Fruit fly (Drosophila melanogaster) whole organism, prepupa: Measurements from ENCODE around the gene SCAR.
A peak's percentile ranks its signal among the peaks of the same experiment; 100 is the strongest.

ENCODE experiments used
- CG11762 ChIP-seq: fragments of 200-800 bp; sonication (Bioruptor generic); optimal IDR thresholded peaks from 3 replicates; lab custom pipeline; 2016; ENCODE audit warnings: missing biosample characterization, missing genetic modification characterization; ENCODE audit not compliant: insufficient read depth
- CG11902 ChIP-seq: fragments of 200-800 bp; sonication (Bioruptor generic); optimal IDR thresholded peaks from 3 replicates; lab custom pipeline; 2016; ENCODE audit warnings: missing biosample characterization, missing genetic modification characterization
- CG15336 ChIP-seq: fragments of 200-800 bp; sonication (Bioruptor generic); IDR thresholded peaks from 2 replicates; pipeline ENCODE4 v1.3.6; 2022; ENCODE audit warnings: missing biosample characterization, missing genetic modification characterization
- CG1621 ChIP-seq: fragments of 200-800 bp; sonication (Bioruptor generic); optimal IDR thresholded peaks from 3 replicates; lab custom pipeline; 2018; ENCODE audit warnings: missing biosample characterization, mild to moderate bottlenecking, missing genetic modification characterization
- CG16779 ChIP-seq: fragments of 200-800 bp; sonication (Bioruptor generic); optimal IDR thresholded peaks from 3 replicates; lab custom pipeline; 2017; ENCODE audit warnings: missing biosample characterization, mild to moderate bottlenecking, missing genetic modification characterization
- CG3032 ChIP-seq: fragments of 200-800 bp; optimal IDR thresholded peaks from 2 replicates; lab custom pipeline; 2019; ENCODE audit warnings: missing biosample characterization, mild to moderate bottlenecking, missing genetic modification characterization, moderate library complexity
- CG31627 ChIP-seq: fragments of 200-800 bp; sonication (Bioruptor generic); optimal IDR thresholded peaks from 3 replicates; lab custom pipeline; 2016; ENCODE audit warnings: missing biosample characterization, missing genetic modification characterization
- CG32006 ChIP-seq: fragments of 200-800 bp; sonication (Bioruptor generic); optimal IDR thresholded peaks from 3 replicates; lab custom pipeline; 2017; ENCODE audit warnings: missing biosample characterization, mild to moderate bottlenecking, missing genetic modification characterization
- CG34406 ChIP-seq: fragments of 200-800 bp; sonication (Bioruptor generic); optimal IDR thresholded peaks from 3 replicates; lab custom pipeline; 2016; ENCODE audit warnings: missing biosample characterization, missing genetic modification characterization
- CG3919 ChIP-seq: fragments of 200-800 bp; sonication (Bioruptor generic); optimal IDR thresholded peaks from 3 replicates; lab custom pipeline; 2016; ENCODE audit warnings: missing biosample characterization, missing genetic modification characterization
- CG4318 ChIP-seq: fragments of 200-800 bp; sonication (Bioruptor generic); optimal IDR thresholded peaks from 3 replicates; lab custom pipeline; 2017; ENCODE audit warnings: missing biosample characterization, mild to moderate bottlenecking, missing genetic modification characterization
- CG6163 ChIP-seq: fragments of 200-800 bp; sonication (Bioruptor generic); IDR thresholded peaks from 3 replicates; pipeline ENCODE4 v1.3.6; 2022; ENCODE audit warnings: missing biosample characterization, missing genetic modification characterization
- CG6276 ChIP-seq: fragments of 200-800 bp; sonication (Bioruptor generic); optimal IDR thresholded peaks from 2 replicates; lab custom pipeline; 2017; ENCODE audit warnings: missing biosample characterization, mild to moderate bottlenecking, missing genetic modification characterization
- CG6792 ChIP-seq: fragments of 200-800 bp; sonication (Bioruptor generic); optimal IDR thresholded peaks from 3 replicates; lab custom pipeline; 2016; ENCODE audit warnings: missing biosample characterization, missing genetic modification characterization
- CG6808 ChIP-seq: fragments of 200-800 bp; sonication (Bioruptor generic); optimal IDR thresholded peaks from 3 replicates; lab custom pipeline; 2017; ENCODE audit warnings: missing biosample characterization, missing genetic modification characterization, mild to moderate bottlenecking, moderate library complexity, missing genetic modification reagents
- CG6854 ChIP-seq: fragments of 200-800 bp; sonication (Bioruptor generic); optimal IDR thresholded peaks from 2 replicates; lab custom pipeline; 2017; ENCODE audit warnings: missing biosample characterization, mild to moderate bottlenecking, missing genetic modification characterization
- CG7368 ChIP-seq: fragments of 200-800 bp; sonication (Bioruptor generic); optimal IDR thresholded peaks from 3 replicates; lab custom pipeline; 2016; ENCODE audit warnings: missing biosample characterization, missing genetic modification characterization
- CG8119 ChIP-seq: fragments of 200-800 bp; sonication (Bioruptor generic); IDR thresholded peaks from 3 replicates; pipeline ENCODE4 v1.3.6; 2022; ENCODE audit warnings: missing biosample characterization, missing genetic modification characterization
- Eip75B ChIP-seq: fragments of 200-800 bp; sonication (Bioruptor generic); optimal IDR thresholded peaks from 3 replicates; lab custom pipeline; 2016; ENCODE audit warnings: missing biosample characterization, missing genetic modification characterization
- Eip78C ChIP-seq: fragments of 200-800 bp; sonication (Bioruptor generic); peaks from one replicate; lab custom pipeline; 2016; ENCODE audit warnings: missing biosample characterization, missing genetic modification characterization
- Eip93F ChIP-seq: fragments of 200-800 bp; sonication (Bioruptor generic); optimal IDR thresholded peaks from 2 replicates; lab custom pipeline; 2016; ENCODE audit warnings: missing biosample characterization, mild to moderate bottlenecking, missing genetic modification characterization
- Ets21C ChIP-seq: fragments of 200-800 bp; sonication (Bioruptor generic); optimal IDR thresholded peaks from 3 replicates; lab custom pipeline; 2016; ENCODE audit warnings: missing biosample characterization, missing genetic modification characterization
- Ets96B ChIP-seq: fragments of 200-800 bp; optimal IDR thresholded peaks from 2 replicates; lab custom pipeline; 2019; ENCODE audit warnings: missing biosample characterization, mild to moderate bottlenecking, missing genetic modification characterization, moderate library complexity
- Gug ChIP-seq: fragments of 200-800 bp; sonication (Bioruptor generic); IDR thresholded peaks from 2 replicates; pipeline ENCODE4 v1.3.6; 2022; ENCODE audit warnings: missing biosample characterization, missing genetic modification characterization
- Hr38 ChIP-seq: sonication (Bioruptor generic); optimal IDR thresholded peaks from 2 replicates; lab custom pipeline; 2016; ENCODE audit warnings: missing biosample characterization, missing genetic modification characterization
- Hr39 ChIP-seq: fragments of 200-800 bp; sonication (Bioruptor generic); optimal IDR thresholded peaks from 2 replicates; lab custom pipeline; 2016; ENCODE audit warnings: missing biosample characterization, missing genetic modification characterization
- Hr4 ChIP-seq: fragments of 200-800 bp; sonication (Bioruptor generic); optimal IDR thresholded peaks from 3 replicates; lab custom pipeline; 2016; ENCODE audit warnings: missing biosample characterization, missing genetic modification characterization
- OdsH ChIP-seq: fragments of 200-800 bp; sonication (Bioruptor generic); optimal IDR thresholded peaks from 3 replicates; lab custom pipeline; 2016; ENCODE audit warnings: missing biosample characterization, missing genetic modification characterization
- Smox ChIP-seq: fragments of 200-800 bp; sonication (Bioruptor generic); optimal IDR thresholded peaks from 3 replicates; lab custom pipeline; 2016; ENCODE audit warnings: missing biosample characterization, missing genetic modification characterization
- Sox102F ChIP-seq: fragments of 200-800 bp; sonication (Bioruptor generic); optimal IDR thresholded peaks from 2 replicates; lab custom pipeline; 2016; ENCODE audit warnings: missing biosample characterization, mild to moderate bottlenecking, missing genetic modification characterization
- Sox14 ChIP-seq: fragments of 200-800 bp; sonication (Bioruptor generic); optimal IDR thresholded peaks from 3 replicates; lab custom pipeline; 2016; ENCODE audit warnings: missing biosample characterization, missing genetic modification characterization
- Sox15 ChIP-seq: fragments of 200-800 bp; sonication (Bioruptor generic); optimal IDR thresholded peaks from 3 replicates; lab custom pipeline; 2016; ENCODE audit warnings: missing biosample characterization, missing genetic modification characterization
- achi ChIP-seq: fragments of 200-800 bp; sonication (Bioruptor generic); optimal IDR thresholded peaks from 3 replicates; lab custom pipeline; 2016; ENCODE audit warnings: missing biosample characterization, missing genetic modification characterization
- cyc ChIP-seq: fragments of 200-800 bp; sonication (Bioruptor generic); optimal IDR thresholded peaks from 3 replicates; lab custom pipeline; 2016; ENCODE audit warnings: missing biosample characterization, missing genetic modification characterization
- dac ChIP-seq: fragments of 200-800 bp; sonication (Bioruptor generic); optimal IDR thresholded peaks from 2 replicates; lab custom pipeline; 2017; ENCODE audit warnings: missing biosample characterization, mild to moderate bottlenecking, missing genetic modification characterization
- dsx ChIP-seq: fragments of 200-800 bp; optimal IDR thresholded peaks from 3 replicates; lab custom pipeline; 2019; ENCODE audit warnings: missing biosample characterization, mild to moderate bottlenecking, missing genetic modification characterization, moderate library complexity; ENCODE audit not compliant: poor library complexity, severe bottlenecking
- eg ChIP-seq: fragments of 200-800 bp; sonication (Bioruptor generic); IDR thresholded peaks from 3 replicates; pipeline ENCODE4 v1.3.6; 2022; ENCODE audit warnings: missing biosample characterization, missing genetic modification characterization
- esn ChIP-seq: fragments of 200-800 bp; sonication (Bioruptor generic); optimal IDR thresholded peaks from 2 replicates; lab custom pipeline; 2016; ENCODE audit warnings: missing biosample characterization, mild to moderate bottlenecking, missing genetic modification characterization, moderate library complexity
- fd59A ChIP-seq: fragments of 200-800 bp; sonication (Bioruptor generic); optimal IDR thresholded peaks from 2 replicates; lab custom pipeline; 2017; ENCODE audit warnings: missing biosample characterization, mild to moderate bottlenecking, missing genetic modification characterization, missing genetic modification reagents
- fd85E ChIP-seq: fragments of 200-800 bp; sonication (Bioruptor generic); optimal IDR thresholded peaks from 3 replicates; lab custom pipeline; 2016; ENCODE audit warnings: missing biosample characterization, missing genetic modification characterization
- fkh ChIP-seq: fragments of 200-800 bp; sonication (Bioruptor generic); optimal IDR thresholded peaks from 3 replicates; lab custom pipeline; 2017; ENCODE audit warnings: missing biosample characterization, mild to moderate bottlenecking, missing genetic modification characterization, moderate library complexity
- lz ChIP-seq: fragments of 200-800 bp; sonication (Bioruptor generic); optimal IDR thresholded peaks from 3 replicates; lab custom pipeline; 2016; ENCODE audit warnings: missing biosample characterization, missing genetic modification characterization
- pdm3 ChIP-seq: fragments of 200-800 bp; sonication (Bioruptor generic); optimal IDR thresholded peaks from 3 replicates; lab custom pipeline; 2016; ENCODE audit warnings: missing biosample characterization, missing genetic modification characterization
- salr ChIP-seq, 2 experiments: fragments of 200-800 bp; sonication (Bioruptor generic); optimal IDR thresholded peaks; 3 replicates each; lab custom pipeline; 2016 to 2018; ENCODE audit warnings: missing biosample characterization in 2 of 2, missing genetic modification characterization in 2 of 2, mild to moderate bottlenecking in 1 of 2
- spab ChIP-seq: fragments of 200-800 bp; sonication (Bioruptor generic); optimal IDR thresholded peaks from 2 replicates; lab custom pipeline; 2017; ENCODE audit warnings: missing biosample characterization, mild to moderate bottlenecking, missing genetic modification characterization, missing genetic modification reagents
- ss ChIP-seq, 2 experiments: fragments of 200-800 bp; sonication (Bioruptor generic); optimal IDR thresholded peaks; 2 replicates in 1 of 2; 3 replicates in 1 of 2; lab custom pipeline; 2017 to 2018; ENCODE audit warnings: mild to moderate bottlenecking in 2 of 2, missing biosample characterization in 2 of 2, missing genetic modification characterization in 2 of 2, moderate library complexity in 1 of 2
- svp ChIP-seq: fragments of 200-800 bp; sonication (Bioruptor generic); peaks from one replicate; lab custom pipeline; 2016; ENCODE audit warnings: missing biosample characterization, missing genetic modification characterization
- topi ChIP-seq: fragments of 200-800 bp; sonication (Bioruptor generic); optimal IDR thresholded peaks from 3 replicates; lab custom pipeline; 2016; ENCODE audit warnings: missing biosample characterization, missing genetic modification characterization
- vri ChIP-seq: fragments of 200-800 bp; sonication (Bioruptor generic); optimal IDR thresholded peaks from 3 replicates; lab custom pipeline; 2016; ENCODE audit warnings: missing biosample characterization, mild to moderate bottlenecking, missing genetic modification characterization

The SCAR gene

DNA sequence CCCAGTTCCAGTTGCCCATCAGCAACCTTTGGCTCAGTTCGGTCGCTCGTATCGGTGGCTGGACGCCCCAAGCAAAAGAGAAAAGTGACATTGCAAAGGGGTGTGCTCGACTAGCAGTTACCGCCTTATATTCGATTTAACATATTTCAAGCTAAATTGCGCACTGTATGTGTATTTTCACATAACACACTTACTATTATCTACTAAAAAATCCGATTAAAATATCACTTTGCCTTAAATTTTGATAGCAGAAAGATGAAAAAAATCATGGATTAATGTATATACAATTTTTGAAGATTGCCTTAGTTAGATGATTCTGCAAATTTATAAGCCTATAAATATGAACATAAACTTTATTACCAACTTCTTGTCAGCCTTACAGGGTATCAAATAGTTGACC is 45.0 kb downstream of the SCAR start (continued):
- peak; percentile 19 for TF ChIP-seq fd59A (GFP tag; lab: Kevin White, UChicago)
- TF ChIP-seq CG6276, result no peak
- TF ChIP-seq Ets21C (GFP tag; lab: Kevin White, UChicago), result peak; percentile 15
- TF ChIP-seq Ets96B (tag; lab: Kevin White, UChicago), result peak; percentile 23
- peak; percentile 54 for TF ChIP-seq CG31627
- no peak for TF ChIP-seq CG7368 (GFP tag; lab: Kevin White, UChicago)
- no peak for TF ChIP-seq Eip93F (GFP tag; lab: Kevin White, UChicago)
- peak; percentile 49 for TF ChIP-seq Eip75B (GFP tag; lab: Kevin White, UChicago)
- no peak for TF ChIP-seq CG3032 (tag; lab: Kevin White, UChicago)
- no peak for TF ChIP-seq ss (GFP tag; optimal IDR thresholded peaks at IDR 0.05; lab: Kevin White, UChicago)
- no peak for TF ChIP-seq CG11762
- peak; percentile 24 for TF ChIP-seq CG6792 (GFP tag; lab: Kevin White, UChicago)
- TF ChIP-seq CG15336, result no peak
- TF ChIP-seq CG6854 (GFP tag; lab: Kevin White, UChicago), result no peak
- TF ChIP-seq Smox, result peak; percentile 53
- no peak for TF ChIP-seq vri
- peak; percentile 42 for TF ChIP-seq CG3919 (GFP tag; lab: Kevin White, UChicago)
- TF ChIP-seq dsx (GFP tag; lab: Kevin White, UChicago), result no peak
- no peak for TF ChIP-seq fkh (GFP tag; lab: Kevin White, UChicago)
- TF ChIP-seq achi (GFP tag; lab: Kevin White, UChicago), result peak; percentile 35
- TF ChIP-seq pdm3 (GFP tag; lab: Kevin White, UChicago), result peak; percentile 25
- TF ChIP-seq Eip78C, result peak; percentile 83
- TF ChIP-seq CG16779 (tag; lab: Kevin White, UChicago), result no peak
- peak; percentile 39 for TF ChIP-seq Hr39 (GFP tag; lab: Kevin White, UChicago)
- peak; percentile 9 for TF ChIP-seq Sox102F (GFP tag; lab: Kevin White, UChicago)
- TF ChIP-seq cyc (GFP tag; lab: Kevin White, UChicago), result peak; percentile 27
- no peak for TF ChIP-seq Hr4 (GFP tag; lab: Kevin White, UChicago)
- no peak for TF ChIP-seq Sox15 (GFP tag; lab: Kevin White, UChicago)
- TF ChIP-seq eg (GFP tag; lab: Robert Waterston, UW), result no peak

DNA sequence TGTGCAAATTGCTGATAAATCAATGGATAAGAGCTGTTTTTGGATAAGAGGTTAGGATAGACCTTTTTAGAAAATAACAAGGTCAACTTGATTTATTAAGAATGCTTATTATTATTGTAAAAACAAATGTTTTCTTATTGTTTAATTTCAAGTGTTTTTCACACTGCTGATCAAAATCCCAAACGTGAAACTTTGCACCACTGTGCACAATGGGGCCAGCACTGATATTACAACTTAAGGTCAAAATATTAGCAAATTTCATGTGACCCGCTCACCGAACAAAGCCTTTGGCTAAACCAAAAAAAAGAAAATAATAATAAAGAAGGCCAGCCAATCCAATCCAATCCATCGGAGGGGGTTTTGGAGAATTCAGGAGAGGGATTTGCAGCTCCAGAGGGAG is 46.2 kb downstream of the SCAR start:
- TF ChIP-seq CG15336 (peak; percentile 25; the same call in 1 of the 2 replicates), Hr38 (no peak), topi (GFP tag; lab: Kevin White, UChicago) (peak; percentile 21), Sox14 (GFP tag; lab: Kevin White, UChicago) (peak; percentile 15), fd85E (GFP tag; lab: Kevin White, UChicago) (no peak), CG1621 (no peak), CG32006 (GFP tag; lab: Kevin White, UChicago) (peak; percentile 44), esn (GFP tag; lab: Kevin White, UChicago) (peak; percentile 39), Sox15 (GFP tag; lab: Kevin White, UChicago) (no peak), Gug (GFP tag; lab: Robert Waterston, UW) (no peak), lz (no peak), CG4318 (GFP tag; lab: Kevin White, UChicago) (no peak), Eip78C (peak; percentile 87), OdsH (peak; percentile 40), cyc (GFP tag; lab: Kevin White, UChicago) (peak; percentile 0), ss (GFP tag; optimal IDR thresholded peaks at IDR 0.05; lab: Kevin White, UChicago) (no peak), dac (no peak), vri (peak; percentile 1), Smox (peak; percentile 26), salr (GFP tag; optimal IDR thresholded peaks at IDR 0.05; lab: Kevin White, UChicago) (peak in 1 of 2 experiments; percentile 14), Ets96B (tag; lab: Kevin White, UChicago) (no peak), svp (peak; percentile 67), CG6808 (GFP tag; lab: Kevin White, UChicago) (no peak), CG34406 (no peak), Eip93F (GFP tag; lab: Kevin White, UChicago) (no peak), CG6163 (peak; percentile 41; the same call in 1 of the 3 replicates), achi (GFP tag; lab: Kevin White, UChicago) (peak; percentile 39), CG6854 (GFP tag; lab: Kevin White, UChicago) (no peak), CG6792 (GFP tag; lab: Kevin White, UChicago) (no peak), CG11902 (GFP tag; lab: Kevin White, UChicago) (no peak), CG8119 (GFP tag; lab: Robert Waterston, UW) (0 out of 3 replicates have a peak, but pooled peaks have one; percentile 25), Sox102F (GFP tag; lab: Kevin White, UChicago) (peak; percentile 52), CG11762 (no peak), spab (GFP tag; lab: Kevin White, UChicago) (no peak)
